Fruit fly (Drosophila melanogaster) whole organism, embryonic: ENCODE data around the gene mRpL51.

Experiments used
- BEAF-32 ChIP-seq: fragments of 200-800 bp; sonication (Bioruptor generic); optimal IDR thresholded peaks from 3 replicates; lab custom pipeline; 2017; ENCODE audit warnings: missing biosample characterization, missing genetic modification characterization, mild to moderate bottlenecking, moderate library complexity, missing genetic modification reagents
- Bgb ChIP-seq: fragments of 200-800 bp; sonication (Bioruptor generic); IDR thresholded peaks from 2 replicates; pipeline ENCODE4 v1.3.6; 2022; ENCODE audit warnings: missing biosample characterization, missing genetic modification characterization; ENCODE audit not compliant: partially characterized antibody
- CG10462 ChIP-seq: fragments of 200-800 bp; sonication (Bioruptor generic); optimal IDR thresholded peaks from 2 replicates; lab custom pipeline; 2016; ENCODE audit warnings: missing biosample characterization, missing genetic modification characterization
- CG12659 ChIP-seq: fragments of 200-800 bp; sonication (Bioruptor generic); optimal IDR thresholded peaks from 3 replicates; lab custom pipeline; 2017; ENCODE audit warnings: mild to moderate bottlenecking, missing biosample characterization, missing genetic modification reagents, missing genetic modification characterization
- CG13624 ChIP-seq: fragments of 200-800 bp; sonication (Bioruptor generic); optimal IDR thresholded peaks from 2 replicates; lab custom pipeline; 2016; ENCODE audit warnings: missing biosample characterization, missing genetic modification characterization
- CG14710 ChIP-seq: fragments of 200-800 bp; sonication (Bioruptor generic); optimal IDR thresholded peaks from 3 replicates; lab custom pipeline; 2019; ENCODE audit warnings: missing biosample characterization, mild to moderate bottlenecking, missing genetic modification characterization, moderate library complexity
- CG17829 ChIP-seq: fragments of 200-800 bp; optimal IDR thresholded peaks from 2 replicates; lab custom pipeline; 2019; ENCODE audit warnings: missing biosample characterization, mild to moderate bottlenecking, missing genetic modification characterization, moderate library complexity
- CG18262 ChIP-seq: fragments of 200-800 bp; optimal IDR thresholded peaks from 3 replicates; lab custom pipeline; 2019; ENCODE audit warnings: missing biosample characterization, mild to moderate bottlenecking, missing genetic modification characterization, moderate library complexity
- CG2129 ChIP-seq: fragments of 200-800 bp; sonication (Bioruptor generic); IDR thresholded peaks from 2 replicates; pipeline ENCODE4 v1.3.6; 2022; ENCODE audit warnings: missing biosample characterization, missing genetic modification characterization; ENCODE audit not compliant: partially characterized antibody
- CG34224 ChIP-seq: fragments of 200-800 bp; sonication (Bioruptor generic); IDR thresholded peaks from 3 replicates; pipeline ENCODE4 v1.3.6; 2022; ENCODE audit warnings: missing biosample characterization, missing genetic modification characterization; ENCODE audit not compliant: partially characterized antibody
- CG3847 ChIP-seq: fragments of 200-800 bp; sonication (Bioruptor generic); IDR thresholded peaks from 2 replicates; pipeline ENCODE4 v1.3.6; 2022; ENCODE audit warnings: missing biosample characterization, missing genetic modification characterization
- CG3995 ChIP-seq: fragments of 200-800 bp; sonication (Bioruptor generic); optimal IDR thresholded peaks from 3 replicates; lab custom pipeline; 2016; ENCODE audit warnings: missing biosample characterization, missing genetic modification characterization
- CG4617 ChIP-seq: fragments of 200-800 bp; sonication (Bioruptor generic); optimal IDR thresholded peaks from 3 replicates; lab custom pipeline; 2016; ENCODE audit warnings: missing biosample characterization, missing genetic modification characterization, borderline replicate concordance
- CG6175 ChIP-seq: fragments of 200-800 bp; sonication (Bioruptor generic); IDR thresholded peaks from 3 replicates; pipeline ENCODE4 v1.3.6; 2022; ENCODE audit warnings: missing biosample characterization, missing genetic modification characterization
- CG6689 ChIP-seq: fragments of 200-800 bp; sonication (Bioruptor generic); IDR thresholded peaks from 2 replicates; pipeline ENCODE4 v1.3.6; 2022; ENCODE audit warnings: missing biosample characterization, missing genetic modification characterization
- CG6854 ChIP-seq: fragments of 200-800 bp; sonication (Bioruptor generic); optimal IDR thresholded peaks from 3 replicates; lab custom pipeline; 2017; ENCODE audit warnings: missing biosample characterization, mild to moderate bottlenecking, missing genetic modification characterization
- CG8089 ChIP-seq: fragments of 200-800 bp; sonication (Bioruptor generic); optimal IDR thresholded peaks from 3 replicates; lab custom pipeline; 2016; ENCODE audit warnings: missing biosample characterization, missing genetic modification characterization
- CG9437 ChIP-seq: fragments of 200-800 bp; sonication (Bioruptor generic); optimal IDR thresholded peaks from 2 replicates; lab custom pipeline; 2018; ENCODE audit warnings: missing biosample characterization, mild to moderate bottlenecking, missing genetic modification characterization
- CoRest ChIP-seq: fragments of 200-800 bp; sonication (Bioruptor generic); optimal IDR thresholded peaks from 3 replicates; lab custom pipeline; 2018; ENCODE audit warnings: missing biosample characterization, mild to moderate bottlenecking, missing genetic modification characterization, moderate library complexity
- Dfd ChIP-seq, 2 experiments: fragments of >200 bp; optimal IDR thresholded peaks; 2 replicates each; lab custom pipeline; 2017; ENCODE audit warnings: missing biosample characterization in 2 of 2, missing genetic modification characterization in 2 of 2
- Gsc ChIP-seq: fragments of 200-800 bp; sonication (Bioruptor generic); IDR thresholded peaks from 2 replicates; pipeline ENCODE4 v1.3.6; 2022; ENCODE audit warnings: missing biosample characterization, missing genetic modification characterization
- H2.0 ChIP-seq: fragments of 200-800 bp; sonication (Bioruptor generic); IDR thresholded peaks from 2 replicates; pipeline ENCODE4 v1.3.6; 2022; ENCODE audit warnings: missing biosample characterization, missing genetic modification characterization
- Hmx ChIP-seq: fragments of 200-800 bp; sonication (Bioruptor generic); optimal IDR thresholded peaks from 2 replicates; lab custom pipeline; 2016; ENCODE audit warnings: missing biosample characterization, missing genetic modification characterization
- Hr51 ChIP-seq, 2 experiments: fragments of 200-800 bp; sonication (Bioruptor generic); optimal IDR thresholded peaks; 2 replicates in 1 of 2; 3 replicates in 1 of 2; lab custom pipeline; 2016 to 2018; ENCODE audit warnings: missing biosample characterization in 2 of 2, missing genetic modification characterization in 2 of 2, mild to moderate bottlenecking in 1 of 2, moderate library complexity in 1 of 2
- MBD-R2 ChIP-seq: fragments of 200-800 bp; sonication (Bioruptor generic); IDR thresholded peaks from 2 replicates; pipeline ENCODE4 v1.3.6; 2022; ENCODE audit warnings: missing biosample characterization, missing genetic modification characterization
- Mrtf ChIP-seq: fragments of 200-800 bp; sonication (Bioruptor generic); IDR thresholded peaks from 3 replicates; pipeline ENCODE4 v1.3.6; 2022; ENCODE audit warnings: missing biosample characterization, missing genetic modification characterization
- NC2β ChIP-seq: fragments of 200-800 bp; sonication (Bioruptor generic); optimal IDR thresholded peaks from 2 replicates; lab custom pipeline; 2016; ENCODE audit warnings: missing biosample characterization, missing genetic modification characterization
- Neu2 ChIP-seq: fragments of 200-800 bp; sonication (Bioruptor generic); optimal IDR thresholded peaks from 3 replicates; lab custom pipeline; 2016; ENCODE audit warnings: missing biosample characterization, missing genetic modification characterization, borderline replicate concordance
- Nf-YC ChIP-seq: fragments of 200-800 bp; optimal IDR thresholded peaks from 3 replicates; lab custom pipeline; 2019; ENCODE audit warnings: missing biosample characterization, mild to moderate bottlenecking, missing genetic modification characterization, moderate library complexity
- Scr ChIP-seq: fragments of 200-800 bp; sonication (Bioruptor generic); IDR thresholded peaks from 2 replicates; pipeline ENCODE4 v1.3.6; 2022; ENCODE audit warnings: missing biosample characterization, missing genetic modification characterization; ENCODE audit not compliant: partially characterized antibody
- Sin3A ChIP-seq: fragments of >200 bp; optimal IDR thresholded peaks from 2 replicates; lab custom pipeline; 2018
- Six4 ChIP-seq: fragments of 200-800 bp; sonication (Bioruptor generic); optimal IDR thresholded peaks from 2 replicates; lab custom pipeline; 2016; ENCODE audit warnings: missing biosample characterization, missing genetic modification characterization
- ap ChIP-seq: fragments of 200-800 bp; sonication (Bioruptor generic); IDR thresholded peaks from 2 replicates; pipeline ENCODE4 v1.3.6; 2022; ENCODE audit warnings: missing biosample characterization, missing genetic modification characterization
- bab2 ChIP-seq: fragments of 200-800 bp; sonication (Bioruptor generic); optimal IDR thresholded peaks from 2 replicates; lab custom pipeline; 2016; ENCODE audit warnings: missing biosample characterization, missing genetic modification characterization
- crp ChIP-seq, 2 experiments: fragments of 200-800 bp; sonication (Bioruptor generic); optimal IDR thresholded peaks; 2 replicates in 1 of 2; 3 replicates in 1 of 2; lab custom pipeline; 2017; ENCODE audit warnings: missing biosample characterization in 2 of 2, missing genetic modification characterization in 2 of 2, mild to moderate bottlenecking in 1 of 2, moderate library complexity in 1 of 2
- fd102C ChIP-seq: fragments of 200-800 bp; sonication (Bioruptor generic); optimal IDR thresholded peaks from 2 replicates; lab custom pipeline; 2018; ENCODE audit warnings: missing biosample characterization, mild to moderate bottlenecking, missing genetic modification characterization, moderate library complexity
- ftz-f1 ChIP-seq: fragments of 200-800 bp; sonication (Bioruptor generic); optimal IDR thresholded peaks from 2 replicates; lab custom pipeline; 2016; ENCODE audit warnings: missing biosample characterization, missing genetic modification characterization
- inv ChIP-seq: fragments of 200-800 bp; sonication (Bioruptor generic); IDR thresholded peaks from 2 replicates; pipeline ENCODE4 v1.3.6; 2022; ENCODE audit warnings: missing biosample characterization, missing genetic modification characterization; ENCODE audit not compliant: partially characterized antibody
- lilli ChIP-seq: fragments of 200-800 bp; sonication (Bioruptor generic); optimal IDR thresholded peaks from 3 replicates; lab custom pipeline; 2016; ENCODE audit warnings: missing biosample characterization, missing genetic modification characterization
- mam ChIP-seq: fragments of 200-800 bp; sonication (Bioruptor generic); optimal IDR thresholded peaks from 3 replicates; lab custom pipeline; 2016; ENCODE audit warnings: missing biosample characterization, missing genetic modification characterization
- pzg ChIP-seq: fragments of 200-800 bp; sonication (Bioruptor generic); optimal IDR thresholded peaks from 3 replicates; lab custom pipeline; 2018; ENCODE audit warnings: missing biosample characterization, mild to moderate bottlenecking, missing genetic modification characterization, moderate library complexity
- tna ChIP-seq: fragments of 200-800 bp; sonication (Bioruptor generic); IDR thresholded peaks from 2 replicates; pipeline ENCODE4 v1.3.6; 2022; ENCODE audit warnings: missing biosample characterization, missing genetic modification characterization; ENCODE audit not compliant: partially characterized antibody
- wdn ChIP-seq: fragments of 200-800 bp; sonication (Bioruptor generic); IDR thresholded peaks from 2 replicates; pipeline ENCODE4 v1.3.6; 2022; ENCODE audit warnings: missing biosample characterization, missing genetic modification characterization

mRpL51 gene

dm6 chr2L:8511723-8512122 is 5.5 kb downstream of the mRpL51 start, which contains the start of gene CG13096 (continued):
- TF ChIP-seq CG18262 (tag; lab: Kevin White, UChicago) (peak; percentile 12), Dfd (GFP tag; optimal IDR thresholded peaks at IDR 0.05; lab: Kevin White, UChicago) (no peak), Sin3A (peak; percentile 69), CG12659 (GFP tag; lab: Kevin White, UChicago) (peak; percentile 72), bab2 (no peak), Mrtf (GFP tag; lab: Robert Waterston, UW) (no peak), fd102C (no peak), BEAF-32 (peak; percentile 99), mam (GFP tag; lab: Kevin White, UChicago) (peak; percentile 41), Six4 (GFP tag; lab: Kevin White, UChicago) (no peak), lilli (GFP tag; lab: Kevin White, UChicago) (peak; percentile 47), CG34224 (GFP tag; lab: Robert Waterston, UW) (peak; percentile 99), NC2β (GFP tag; lab: Kevin White, UChicago) (no peak), CG14710 (tag; lab: Kevin White, UChicago) (peak; percentile 76), pzg (peak; percentile 99), tna (GFP tag; lab: Robert Waterston, UW) (peak; percentile 97), CG6689 (GFP tag; lab: Robert Waterston, UW) (no peak), ftz-f1 (GFP tag; lab: Kevin White, UChicago) (peak; percentile 66), CG10462 (GFP tag; lab: Kevin White, UChicago) (peak; percentile 30), H2.0 (no peak), CG3847 (peak; percentile 53; the same call in 1 of the 2 replicates), CoRest (tag; lab: Kevin White, UChicago) (peak; percentile 64), Nf-YC (tag; lab: Kevin White, UChicago) (peak; percentile 81), CG8089 (GFP tag; lab: Kevin White, UChicago) (no peak), ap (no peak), MBD-R2 (GFP tag; lab: Robert Waterston, UW) (peak; percentile 84), CG13624 (GFP tag; lab: Kevin White, UChicago) (peak; percentile 73), Gsc (GFP tag; lab: Robert Waterston, UW) (no peak), Neu2 (GFP tag; lab: Kevin White, UChicago) (no peak), CG3995 (GFP tag; lab: Kevin White, UChicago) (peak; percentile 100), wdn (GFP tag; lab: Robert Waterston, UW) (no peak), Scr (peak; percentile 97), CG9437 (GFP tag; lab: Kevin White, UChicago) (peak; percentile 87), Bgb (GFP tag; lab: Robert Waterston, UW) (peak; percentile 99), inv (peak; percentile 97), crp (GFP tag; optimal IDR thresholded peaks at IDR 0.05; lab: Kevin White, UChicago) (peak; percentile 73 to 95), CG17829 (peak; percentile 79), CG6854 (GFP tag; lab: Kevin White, UChicago) (no peak), Hr51 (GFP tag; optimal IDR thresholded peaks at IDR 0.05; lab: Kevin White, UChicago) (peak in 1 of 2 experiments; percentile 27), Hmx (GFP tag; lab: Kevin White, UChicago) (no peak), CG4617 (peak; percentile 46), CG6175 (GFP tag; lab: Robert Waterston, UW) (no peak), CG2129 (GFP tag; lab: Robert Waterston, UW) (peak; percentile 95)
